Worm (Caenorhabditis elegans) whole organism, L1 larva: Measurements from ENCODE around the gene oig-2.

Experiments used
- Y116A8C.19 ChIP-seq: sonication (generic microtip); optimal IDR thresholded peaks from 2 replicates; lab custom pipeline; 2016; ENCODE audit warnings: missing compliant biosample characterization, missing genetic modification characterization, borderline replicate concordance
- egl-27 ChIP-seq, 2 experiments: fragments of 150-350 bp in 1 of 2; sonication (generic microtip); optimal IDR thresholded peaks; 3 replicates each; lab custom pipeline; 2017 to 2018; ENCODE audit warnings: missing biosample characterization in 2 of 2, missing genetic modification characterization in 2 of 2, missing genetic modification reagents in 2 of 2
- elt-2 ChIP-seq: sonication (generic microtip); optimal IDR thresholded peaks from 2 replicates; lab custom pipeline; 2016; ENCODE audit warnings: missing genetic modification characterization, mild to moderate bottlenecking, inconsistent platforms, missing compliant biosample characterization, missing genetic modification reagents
- fos-1 ChIP-seq: fragments of 150-350 bp; optimal IDR thresholded peaks from 2 replicates; lab custom pipeline; 2014; ENCODE audit warnings: missing biosample characterization, missing genetic modification characterization
- lin-35 ChIP-seq, 2 experiments: fragments of 150-350 bp; optimal IDR thresholded peaks; 2 replicates each; lab custom pipeline; 2014; ENCODE audit warnings: missing biosample characterization in 2 of 2, missing genetic modification characterization in 2 of 2, missing genetic modification reagents in 2 of 2
- lin-39 ChIP-seq: fragments of 150-350 bp; optimal IDR thresholded peaks from 2 replicates; lab custom pipeline; 2014; ENCODE audit warnings: missing biosample characterization, missing genetic modification reagents, missing genetic modification characterization
- lir-3 ChIP-seq: sonication (generic microtip); optimal IDR thresholded peaks from 2 replicates; lab custom pipeline; 2016; ENCODE audit warnings: mild to moderate bottlenecking, missing genetic modification characterization, moderate library complexity, missing compliant biosample characterization; ENCODE audit not compliant: poor library complexity
- mep-1 ChIP-seq: fragments of 150-350 bp; optimal IDR thresholded peaks from 2 replicates; lab custom pipeline; 2014; ENCODE audit warnings: missing biosample characterization, missing genetic modification characterization
- nhr-12 ChIP-seq: sonication (generic microtip); optimal IDR thresholded peaks from 2 replicates; lab custom pipeline; 2017; ENCODE audit warnings: missing biosample characterization, missing genetic modification characterization
- nhr-76 ChIP-seq: sonication (generic microtip); optimal IDR thresholded peaks from 2 replicates; lab custom pipeline; 2017; ENCODE audit warnings: missing biosample characterization, missing genetic modification characterization
- pag-3 ChIP-seq: sonication (generic microtip); optimal IDR thresholded peaks from 2 replicates; lab custom pipeline; 2017; ENCODE audit warnings: missing genetic modification characterization, mild to moderate bottlenecking, missing compliant biosample characterization, antibody characterized with exemption, borderline replicate concordance; ENCODE audit not compliant: insufficient read depth
- sptf-1 ChIP-seq: fragments of 150-350 bp; optimal IDR thresholded peaks from 2 replicates; lab custom pipeline; 2014; ENCODE audit warnings: missing biosample characterization, missing genetic modification characterization
- unc-98 ChIP-seq: fragments of 200-800 bp; sonication (Bioruptor generic); IDR thresholded peaks from 2 replicates; pipeline ENCODE4 v1.3.6; 2022; ENCODE audit warnings: missing genetic modification characterization, missing compliant biosample characterization

DNA sequence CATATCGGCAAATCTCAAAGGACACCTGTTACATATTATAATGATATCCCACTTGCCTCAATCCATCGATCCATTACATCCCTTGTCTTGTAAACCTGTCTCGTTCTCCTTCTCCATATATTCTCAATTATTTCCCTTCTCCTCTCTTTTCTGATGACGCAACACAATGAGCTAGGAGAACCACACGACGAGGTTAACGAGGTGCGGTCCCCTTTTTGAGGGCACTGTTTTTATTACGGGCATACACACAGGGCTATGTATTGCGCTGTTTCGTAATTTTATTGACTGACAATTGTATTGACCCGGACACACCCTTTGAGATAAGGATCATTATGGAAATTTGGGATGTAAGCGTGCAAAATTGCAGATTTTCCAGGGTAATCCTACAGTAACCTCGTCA is 29.3 kb downstream of the oig-2 start:
- no peak for TF ChIP-seq sptf-1 (tag; lab: Kevin White, UChicago)
- TF ChIP-seq elt-2 (tag; lab: Kevin White, UChicago) = no peak
- TF ChIP-seq mep-1 (tag; lab: Kevin White, UChicago) = no peak
- no peak for TF ChIP-seq egl-27 (tag; optimal IDR thresholded peaks at IDR 0.05; lab: Kevin White, UChicago)
- TF ChIP-seq lin-39 = no peak
- no peak for TF ChIP-seq Y116A8C.19 (tag; lab: Kevin White, UChicago)
- TF ChIP-seq lir-3 (tag; lab: Kevin White, UChicago) = no peak
- TF ChIP-seq fos-1 = no peak
- TF ChIP-seq nhr-12 (tag; lab: Kevin White, UChicago) = no peak
- TF ChIP-seq unc-98 (GFP tag; lab: Robert Waterston, UW) = no peak
- TF ChIP-seq pag-3 = no peak
- no peak for TF ChIP-seq lin-35 (GFP tag; optimal IDR thresholded peaks at IDR 0.05; lab: Kevin White, UChicago)
- TF ChIP-seq nhr-76 (tag; lab: Kevin White, UChicago) = no peak
